Worm (Caenorhabditis elegans) whole organism, L1 larva: ENCODE results near the gene srm-6.

Experiments used
- F16B12.6 ChIP-seq: fragments of 150-350 bp; optimal IDR thresholded peaks from 2 replicates; lab custom pipeline; 2014; ENCODE audit warnings: missing biosample characterization, missing genetic modification characterization
- aly-2 ChIP-seq: fragments of 150-350 bp; optimal IDR thresholded peaks from 2 replicates; lab custom pipeline; 2014; ENCODE audit warnings: missing biosample characterization, missing genetic modification characterization
- fkh-10 ChIP-seq: sonication (generic microtip); optimal IDR thresholded peaks from 2 replicates; lab custom pipeline; 2017; ENCODE audit warnings: missing biosample characterization, missing genetic modification reagents, missing genetic modification characterization
- fkh-8 ChIP-seq: sonication (generic microtip); optimal IDR thresholded peaks from 2 replicates; lab custom pipeline; 2016; ENCODE audit warnings: mild to moderate bottlenecking, missing genetic modification characterization, missing compliant biosample characterization
- lin-39 ChIP-seq: fragments of 150-350 bp; optimal IDR thresholded peaks from 2 replicates; lab custom pipeline; 2014; ENCODE audit warnings: missing biosample characterization, missing genetic modification reagents, missing genetic modification characterization
- nhr-237 ChIP-seq: fragments of 150-350 bp; optimal IDR thresholded peaks from 2 replicates; lab custom pipeline; 2014; ENCODE audit warnings: missing biosample characterization, missing genetic modification characterization
- nhr-77 ChIP-seq: fragments of 150-350 bp; optimal IDR thresholded peaks from 2 replicates; lab custom pipeline; 2014; ENCODE audit warnings: missing biosample characterization, missing genetic modification characterization
- skn-1 ChIP-seq: fragments of 150-350 bp; optimal IDR thresholded peaks from 2 replicates; lab custom pipeline; 2014; ENCODE audit warnings: missing biosample characterization, missing genetic modification characterization

DNA sequence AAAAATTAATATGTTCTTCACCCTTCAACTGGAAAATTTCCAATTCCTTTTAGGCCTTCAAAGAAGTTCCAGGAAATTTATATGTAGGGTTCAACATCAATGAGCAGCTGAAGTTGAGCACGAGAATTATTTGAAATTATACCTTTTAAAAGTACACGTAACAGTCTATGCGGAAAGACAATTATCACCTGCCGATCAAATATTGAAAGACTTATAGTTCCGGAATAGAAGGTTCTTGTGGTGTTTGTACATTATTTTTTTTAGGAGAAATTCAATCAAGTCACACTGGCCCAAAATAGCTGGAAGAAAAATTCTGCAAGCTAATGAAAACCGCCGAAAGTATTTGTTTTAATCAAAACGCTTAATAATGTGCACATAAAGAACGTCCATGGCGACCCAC, 43.5 kb downstream of the srm-6 start:
- TF ChIP-seq nhr-237 (tag; lab: Kevin White, UChicago) (no peak), fkh-8 (tag; lab: Kevin White, UChicago) (peak; percentile 8), F16B12.6 (tag; lab: Kevin White, UChicago) (no peak), nhr-77 (tag; lab: Kevin White, UChicago) (no peak), aly-2 (tag; lab: Kevin White, UChicago) (no peak), fkh-10 (GFP tag; lab: Kevin White, UChicago) (no peak), lin-39 (tag; lab: Kevin White, UChicago) (no peak), skn-1 (tag; lab: Kevin White, UChicago) (no peak)
